Fruit fly (Drosophila melanogaster) whole organism, embryonic: ENCODE results near the gene PGAP2.

Experiments
- CG10543 ChIP-seq: fragments of 200-800 bp; sonication (Bioruptor generic); optimal IDR thresholded peaks from 3 replicates; lab custom pipeline; 2017; ENCODE audit warnings: missing biosample characterization, mild to moderate bottlenecking, missing genetic modification characterization, moderate library complexity
- CG12942 ChIP-seq: fragments of 200-800 bp; sonication (Bioruptor generic); optimal IDR thresholded peaks from 3 replicates; lab custom pipeline; 2016; ENCODE audit warnings: missing biosample characterization, missing genetic modification characterization
- CG13296 ChIP-seq: fragments of 200-800 bp; sonication (Bioruptor generic); optimal IDR thresholded peaks from 3 replicates; lab custom pipeline; 2018; ENCODE audit warnings: missing biosample characterization, mild to moderate bottlenecking, missing genetic modification characterization
- CG13624 ChIP-seq: fragments of 200-800 bp; sonication (Bioruptor generic); optimal IDR thresholded peaks from 2 replicates; lab custom pipeline; 2016; ENCODE audit warnings: missing biosample characterization, missing genetic modification characterization
- CG13775 ChIP-seq: fragments of 200-800 bp; sonication (Bioruptor generic); optimal IDR thresholded peaks from 3 replicates; lab custom pipeline; 2017; ENCODE audit warnings: missing biosample characterization, mild to moderate bottlenecking, missing genetic modification characterization
- CG14710 ChIP-seq: fragments of 200-800 bp; sonication (Bioruptor generic); optimal IDR thresholded peaks from 3 replicates; lab custom pipeline; 2019; ENCODE audit warnings: missing biosample characterization, mild to moderate bottlenecking, missing genetic modification characterization, moderate library complexity
- CG14860 ChIP-seq: fragments of 200-800 bp; sonication (Bioruptor generic); IDR thresholded peaks from 3 replicates; pipeline ENCODE4 v1.3.6; 2022; ENCODE audit warnings: missing biosample characterization, missing genetic modification characterization; ENCODE audit not compliant: partially characterized antibody
- CG15696 ChIP-seq: fragments of 200-800 bp; sonication (Bioruptor generic); optimal IDR thresholded peaks from 2 replicates; lab custom pipeline; 2019; ENCODE audit warnings: missing biosample characterization, mild to moderate bottlenecking, missing genetic modification characterization, moderate library complexity
- CG17186 ChIP-seq: fragments of 200-800 bp; sonication (Bioruptor generic); optimal IDR thresholded peaks from 3 replicates; lab custom pipeline; 2017; ENCODE audit warnings: missing biosample characterization, missing genetic modification reagents, missing genetic modification characterization
- CG17361 ChIP-seq: fragments of 200-800 bp; sonication (Bioruptor generic); IDR thresholded peaks from 3 replicates; pipeline ENCODE4 v1.3.6; 2022; ENCODE audit warnings: missing biosample characterization, missing genetic modification characterization
- CG17612 ChIP-seq: fragments of 200-800 bp; sonication (Bioruptor generic); IDR thresholded peaks from 2 replicates; pipeline ENCODE4 v1.3.6; 2022; ENCODE audit warnings: missing biosample characterization, missing genetic modification characterization
- CG18619 ChIP-seq: fragments of 200-800 bp; sonication (Bioruptor generic); optimal IDR thresholded peaks from 3 replicates; lab custom pipeline; 2017; ENCODE audit warnings: missing biosample characterization, mild to moderate bottlenecking, missing genetic modification characterization
- CG30403 ChIP-seq: fragments of 200-800 bp; sonication (Bioruptor generic); optimal IDR thresholded peaks from 3 replicates; lab custom pipeline; 2016; ENCODE audit warnings: missing biosample characterization, missing genetic modification characterization
- CG3407 ChIP-seq: fragments of 200-800 bp; sonication (Bioruptor generic); optimal IDR thresholded peaks from 2 replicates; lab custom pipeline; 2018; ENCODE audit warnings: missing biosample characterization, mild to moderate bottlenecking, missing genetic modification characterization
- CG4424 ChIP-seq: fragments of 200-800 bp; sonication (Bioruptor generic); optimal IDR thresholded peaks from 3 replicates; lab custom pipeline; 2016; ENCODE audit warnings: missing biosample characterization, missing genetic modification characterization
- CG5245 ChIP-seq: fragments of 200-800 bp; sonication (Bioruptor generic); optimal IDR thresholded peaks from 3 replicates; lab custom pipeline; 2016; ENCODE audit warnings: missing biosample characterization, missing genetic modification characterization
- CG7928 ChIP-seq: fragments of 200-800 bp; sonication (Bioruptor generic); optimal IDR thresholded peaks from 2 replicates; lab custom pipeline; 2017; ENCODE audit warnings: missing biosample characterization, mild to moderate bottlenecking, missing genetic modification characterization
- CG7987 ChIP-seq: fragments of 200-800 bp; sonication (Bioruptor generic); optimal IDR thresholded peaks from 2 replicates; lab custom pipeline; 2018; ENCODE audit warnings: missing biosample characterization, mild to moderate bottlenecking, missing genetic modification characterization, moderate library complexity
- CG8388 ChIP-seq: fragments of 200-800 bp; sonication (Bioruptor generic); optimal IDR thresholded peaks from 2 replicates; lab custom pipeline; 2019; ENCODE audit warnings: missing biosample characterization, mild to moderate bottlenecking, missing genetic modification characterization, moderate library complexity
- Dbx ChIP-seq: fragments of 200-800 bp; sonication (Bioruptor generic); IDR thresholded peaks from 3 replicates; pipeline ENCODE4 v1.3.6; 2022; ENCODE audit warnings: missing biosample characterization, missing genetic modification characterization
- Doc2 ChIP-seq: fragments of 200-800 bp; sonication (Bioruptor generic); IDR thresholded peaks from 2 replicates; pipeline ENCODE4 v1.3.6; 2022; ENCODE audit warnings: missing biosample characterization, missing genetic modification characterization
- Dp ChIP-seq: fragments of 200-800 bp; sonication (Bioruptor generic); optimal IDR thresholded peaks from 2 replicates; lab custom pipeline; 2018; ENCODE audit warnings: missing biosample characterization, mild to moderate bottlenecking, missing genetic modification characterization, moderate library complexity
- Fer1 ChIP-seq: fragments of 200-800 bp; sonication (Bioruptor generic); optimal IDR thresholded peaks from 2 replicates; lab custom pipeline; 2017; ENCODE audit warnings: missing biosample characterization, mild to moderate bottlenecking, missing genetic modification characterization
- MBD-R2 ChIP-seq: fragments of 200-800 bp; sonication (Bioruptor generic); IDR thresholded peaks from 2 replicates; pipeline ENCODE4 v1.3.6; 2022; ENCODE audit warnings: missing biosample characterization, missing genetic modification characterization
- Mrtf ChIP-seq: fragments of 200-800 bp; sonication (Bioruptor generic); IDR thresholded peaks from 3 replicates; pipeline ENCODE4 v1.3.6; 2022; ENCODE audit warnings: missing biosample characterization, missing genetic modification characterization
- Nf-YA ChIP-seq: fragments of 200-800 bp; sonication (Bioruptor generic); IDR thresholded peaks from 2 replicates; pipeline ENCODE4 v1.3.6; 2022; ENCODE audit warnings: missing biosample characterization, missing genetic modification characterization
- Oli ChIP-seq: fragments of 200-800 bp; sonication (Bioruptor generic); optimal IDR thresholded peaks from 2 replicates; lab custom pipeline; 2018; ENCODE audit warnings: missing biosample characterization, mild to moderate bottlenecking, missing genetic modification characterization, moderate library complexity
- Scr ChIP-seq: fragments of 200-800 bp; sonication (Bioruptor generic); IDR thresholded peaks from 2 replicates; pipeline ENCODE4 v1.3.6; 2022; ENCODE audit warnings: missing biosample characterization, missing genetic modification characterization; ENCODE audit not compliant: partially characterized antibody
- abd-A ChIP-seq: fragments of 200-800 bp; sonication (Bioruptor generic); optimal IDR thresholded peaks from 3 replicates; lab custom pipeline; 2019; ENCODE audit warnings: missing biosample characterization, mild to moderate bottlenecking, missing genetic modification characterization, moderate library complexity
- ara ChIP-seq: fragments of 200-800 bp; sonication (Bioruptor generic); IDR thresholded peaks from 2 replicates; pipeline ENCODE4 v1.3.6; 2022; ENCODE audit warnings: missing biosample characterization, missing genetic modification characterization
- bbx ChIP-seq: fragments of 200-800 bp; sonication (Bioruptor generic); IDR thresholded peaks from 2 replicates; pipeline ENCODE4 v1.3.6; 2022; ENCODE audit warnings: missing biosample characterization, missing genetic modification characterization; ENCODE audit not compliant: partially characterized antibody
- bigmax ChIP-seq: fragments of 200-800 bp; sonication (Bioruptor generic); optimal IDR thresholded peaks from 2 replicates; lab custom pipeline; 2018; ENCODE audit warnings: missing biosample characterization, mild to moderate bottlenecking, missing genetic modification characterization
- chif ChIP-seq, 2 experiments: fragments of 200-800 bp; sonication (Bioruptor generic); optimal IDR thresholded peaks; 3 replicates each; lab custom pipeline; 2016; ENCODE audit warnings: missing biosample characterization in 2 of 2, missing genetic modification characterization in 2 of 2
- dan ChIP-seq: fragments of 200-800 bp; sonication (Bioruptor generic); IDR thresholded peaks from 2 replicates; pipeline ENCODE4 v1.3.6; 2022; ENCODE audit warnings: missing biosample characterization, missing genetic modification characterization
- ham ChIP-seq: fragments of 200-800 bp; sonication (Bioruptor generic); IDR thresholded peaks from 2 replicates; pipeline ENCODE4 v1.3.6; 2022; ENCODE audit warnings: missing biosample characterization, missing genetic modification characterization
- jigr1 ChIP-seq: fragments of 200-800 bp; sonication (Bioruptor generic); IDR thresholded peaks from 3 replicates; pipeline ENCODE4 v1.3.6; 2022; ENCODE audit warnings: missing biosample characterization, missing genetic modification characterization
- lov ChIP-seq, 2 experiments: fragments of 200-800 bp in 1 of 2; fragments of >200 bp in 1 of 2; sonication (Bioruptor generic) in 1 of 2; IDR thresholded peaks in 1 of 2; optimal IDR thresholded peaks in 1 of 2; 2 replicates in 1 of 2; 3 replicates in 1 of 2; pipeline versions ENCODE4 v1.3.6 to Lab custom; 2017 to 2022; ENCODE audit warnings: missing biosample characterization in 1 of 2, missing genetic modification characterization in 1 of 2
- mam ChIP-seq: fragments of 200-800 bp; sonication (Bioruptor generic); optimal IDR thresholded peaks from 3 replicates; lab custom pipeline; 2016; ENCODE audit warnings: missing biosample characterization, missing genetic modification characterization
- peb ChIP-seq: fragments of 200-800 bp; sonication (Bioruptor generic); IDR thresholded peaks from 2 replicates; pipeline ENCODE4 v1.3.6; 2022; ENCODE audit warnings: missing biosample characterization, missing genetic modification characterization
- schlank ChIP-seq: fragments of 200-800 bp; sonication (Bioruptor generic); optimal IDR thresholded peaks from 2 replicates; lab custom pipeline; 2018; ENCODE audit warnings: missing biosample characterization, mild to moderate bottlenecking, missing genetic modification characterization
- slou ChIP-seq: fragments of 200-800 bp; sonication (Bioruptor generic); optimal IDR thresholded peaks from 3 replicates; lab custom pipeline; 2016; ENCODE audit warnings: missing biosample characterization, missing genetic modification characterization
- sr ChIP-seq: fragments of 200-800 bp; sonication (Bioruptor generic); IDR thresholded peaks from 3 replicates; pipeline ENCODE4 v1.3.6; 2022; ENCODE audit warnings: missing biosample characterization, missing genetic modification characterization
- trh ChIP-seq: fragments of 200-800 bp; sonication (Bioruptor generic); optimal IDR thresholded peaks from 2 replicates; lab custom pipeline; 2016; ENCODE audit warnings: missing biosample characterization, missing genetic modification characterization
- tup ChIP-seq: fragments of 200-800 bp; sonication (Bioruptor generic); optimal IDR thresholded peaks from 2 replicates; lab custom pipeline; 2016; ENCODE audit warnings: missing biosample characterization, mild to moderate bottlenecking, missing genetic modification characterization, moderate library complexity
- unc-4 ChIP-seq: fragments of 200-800 bp; sonication (Bioruptor generic); IDR thresholded peaks from 2 replicates; pipeline ENCODE4 v1.3.6; 2022; ENCODE audit warnings: missing biosample characterization, missing genetic modification characterization; ENCODE audit not compliant: partially characterized antibody
- usp ChIP-seq: fragments of >200 bp; optimal IDR thresholded peaks from 2 replicates; lab custom pipeline; 2017; ENCODE audit warnings: missing biosample characterization, missing genetic modification characterization
- wor ChIP-seq: fragments of 200-800 bp; sonication (Bioruptor generic); IDR thresholded peaks from 2 replicates; pipeline ENCODE4 v1.3.6; 2022; ENCODE audit warnings: missing biosample characterization, missing genetic modification characterization
- zfh1 ChIP-seq: fragments of 200-800 bp; sonication (Bioruptor generic); IDR thresholded peaks from 3 replicates; pipeline ENCODE4 v1.3.6; 2022; ENCODE audit warnings: missing biosample characterization, missing genetic modification characterization

PGAP2 gene

dm6 chr2L:819315-820032 lies at the start of gene PGAP2, which contains the start of gene Clp (continued):
- TF ChIP-seq bigmax (GFP tag; lab: Kevin White, UChicago) (no peak), lov (optimal IDR thresholded peaks at IDR 0.05; lab: Kevin White, UChicago) (no peak), lov (GFP tag; IDR thresholded peaks at IDR 0.05; lab: Robert Waterston, UW) (no peak), CG8388 (GFP tag; lab: Kevin White, UChicago) (peak; percentile 85), CG18619 (GFP tag; lab: Kevin White, UChicago) (peak; percentile 64), dan (GFP tag; lab: Robert Waterston, UW) (no peak), CG7987 (GFP tag; lab: Kevin White, UChicago) (peak; percentile 23), CG17612 (GFP tag; lab: Robert Waterston, UW) (0 out of 2 replicates have a peak, but pooled peaks have one; percentile 22), zfh1 (peak; percentile 65; the same call in 2 of the 3 replicates), jigr1 (GFP tag; lab: Robert Waterston, UW) (no peak), trh (GFP tag; lab: Kevin White, UChicago) (peak; percentile 51), Dbx (peak; percentile 72; the same call in 2 of the 3 replicates), chif (GFP tag; optimal IDR thresholded peaks at IDR 0.05; lab: Kevin White, UChicago) (peak; percentile 43 to 56), Dp (GFP tag; lab: Kevin White, UChicago) (peak; percentile 17), Nf-YA (GFP tag; lab: Robert Waterston, UW) (peak; percentile 36; the same call in 1 of the 2 replicates), CG17186 (peak; percentile 48), abd-A (no peak), bbx (GFP tag; lab: Robert Waterston, UW) (0 out of 2 replicates have a peak, but pooled peaks have one; percentile 10), peb (GFP tag; lab: Robert Waterston, UW) (peak; percentile 57; the same call in 1 of the 2 replicates), wor (GFP tag; lab: Robert Waterston, UW) (peak; percentile 61), MBD-R2 (GFP tag; lab: Robert Waterston, UW) (peak; percentile 70), Oli (peak; percentile 68), CG14860 (GFP tag; lab: Robert Waterston, UW) (peak; percentile 65; the same call in 2 of the 3 replicates), Doc2 (GFP tag; lab: Robert Waterston, UW) (no peak), Mrtf (GFP tag; lab: Robert Waterston, UW) (peak; percentile 51; the same call in 1 of the 3 replicates), ara (peak; percentile 64; the same call in 1 of the 2 replicates), ham (no peak), Scr (GFP tag; lab: Robert Waterston, UW) (peak; percentile 67; the same call in 1 of the 2 replicates), mam (GFP tag; lab: Kevin White, UChicago) (peak; percentile 64), slou (GFP tag; lab: Kevin White, UChicago) (peak; percentile 49), CG14710 (tag; lab: Kevin White, UChicago) (peak; percentile 84), CG17361 (GFP tag; lab: Robert Waterston, UW) (peak; percentile 91), CG3407 (GFP tag; lab: Kevin White, UChicago) (peak; percentile 29), Fer1 (GFP tag; lab: Kevin White, UChicago) (peak; percentile 51), CG13624 (GFP tag; lab: Kevin White, UChicago) (peak; percentile 20), CG13775 (GFP tag; lab: Kevin White, UChicago) (peak; percentile 82), CG10543 (GFP tag; lab: Kevin White, UChicago) (peak; percentile 52), usp (GFP tag; lab: Kevin White, UChicago) (no peak), CG30403 (GFP tag; lab: Kevin White, UChicago) (peak; percentile 86), tup (GFP tag; lab: Kevin White, UChicago) (peak; percentile 13), CG13296 (peak; percentile 38), CG7928 (GFP tag; lab: Kevin White, UChicago) (no peak), schlank (peak; percentile 30), CG5245 (peak; percentile 42), CG12942 (GFP tag; lab: Kevin White, UChicago) (peak; percentile 67), CG15696 (tag; lab: Kevin White, UChicago) (peak; percentile 71), CG4424 (peak; percentile 79), sr (GFP tag; lab: Robert Waterston, UW) (no peak), unc-4 (GFP tag; lab: Robert Waterston, UW) (peak; percentile 57; the same call in 1 of the 2 replicates)
